Worm (Caenorhabditis elegans): Measurements from ENCODE around the gene ZC196.2.

DNA sequence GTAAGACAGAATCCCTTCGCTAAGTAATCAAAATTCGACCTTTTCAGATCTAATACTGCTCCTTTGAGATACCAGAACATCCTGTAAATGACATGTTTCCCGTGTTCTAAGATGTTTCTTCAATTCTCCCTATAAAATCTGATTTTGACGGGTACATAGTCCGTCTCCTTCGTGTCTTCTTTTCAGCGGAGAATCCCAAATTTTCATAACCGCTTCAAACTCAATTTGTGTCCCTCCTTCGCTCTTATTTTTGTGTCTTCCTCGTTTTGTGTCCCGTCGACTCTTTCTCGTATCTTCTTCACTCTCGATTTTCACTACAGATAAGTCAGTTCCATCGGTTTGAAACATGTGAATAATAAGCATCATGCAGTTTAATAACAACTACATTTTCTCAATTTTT lies 23.1 kb upstream of the ZC196.2 start, which contains the start of gene glr-5:
- TF ChIP-seq aly-2 (tag; optimal IDR thresholded peaks at IDR 0.05) (no peak), fos-1 (tag; optimal IDR thresholded peaks at IDR 0.05) (no peak), nfya-1 (tag; optimal IDR thresholded peaks at IDR 0.05; ENCODE audit: insufficient read depth) (no peak), unc-62 (GFP tag; optimal IDR thresholded peaks at IDR 0.05) (no peak), R02D3.7 (tag; optimal IDR thresholded peaks at IDR 0.05) (no peak), ceh-82 (tag; optimal IDR thresholded peaks at IDR 0.05) (no peak)
